Fruit fly (Drosophila melanogaster) whole organism, prepupa: Measurements from ENCODE around the gene Adk2.

ENCODE experiments used
- Blimp-1 ChIP-seq: fragments of 200-800 bp; sonication (Bioruptor generic); optimal IDR thresholded peaks from 3 replicates; lab custom pipeline; 2017; ENCODE audit warnings: missing biosample characterization, missing genetic modification characterization, mild to moderate bottlenecking, moderate library complexity, missing genetic modification reagents
- CG10631 ChIP-seq: fragments of 200-800 bp; sonication (Bioruptor generic); optimal IDR thresholded peaks from 2 replicates; lab custom pipeline; 2016; ENCODE audit warnings: missing biosample characterization, missing genetic modification characterization
- CG11294 ChIP-seq: fragments of 200-800 bp; sonication (Bioruptor generic); IDR thresholded peaks from 2 replicates; pipeline ENCODE4 v1.3.6; 2022; ENCODE audit warnings: missing biosample characterization, missing genetic modification characterization
- CG11762 ChIP-seq: fragments of 200-800 bp; sonication (Bioruptor generic); optimal IDR thresholded peaks from 3 replicates; lab custom pipeline; 2016; ENCODE audit warnings: missing biosample characterization, missing genetic modification characterization; ENCODE audit not compliant: insufficient read depth
- CG11902 ChIP-seq: fragments of 200-800 bp; sonication (Bioruptor generic); optimal IDR thresholded peaks from 3 replicates; lab custom pipeline; 2016; ENCODE audit warnings: missing biosample characterization, missing genetic modification characterization
- CG16779 ChIP-seq: fragments of 200-800 bp; sonication (Bioruptor generic); optimal IDR thresholded peaks from 3 replicates; lab custom pipeline; 2017; ENCODE audit warnings: missing biosample characterization, mild to moderate bottlenecking, missing genetic modification characterization
- CG3032 ChIP-seq: fragments of 200-800 bp; optimal IDR thresholded peaks from 2 replicates; lab custom pipeline; 2019; ENCODE audit warnings: missing biosample characterization, mild to moderate bottlenecking, missing genetic modification characterization, moderate library complexity
- CG34406 ChIP-seq: fragments of 200-800 bp; sonication (Bioruptor generic); optimal IDR thresholded peaks from 3 replicates; lab custom pipeline; 2016; ENCODE audit warnings: missing biosample characterization, missing genetic modification characterization
- CG3919 ChIP-seq: fragments of 200-800 bp; sonication (Bioruptor generic); optimal IDR thresholded peaks from 3 replicates; lab custom pipeline; 2016; ENCODE audit warnings: missing biosample characterization, missing genetic modification characterization
- CG4318 ChIP-seq: fragments of 200-800 bp; sonication (Bioruptor generic); optimal IDR thresholded peaks from 3 replicates; lab custom pipeline; 2017; ENCODE audit warnings: missing biosample characterization, mild to moderate bottlenecking, missing genetic modification characterization
- CG6276 ChIP-seq: fragments of 200-800 bp; sonication (Bioruptor generic); optimal IDR thresholded peaks from 2 replicates; lab custom pipeline; 2017; ENCODE audit warnings: missing biosample characterization, mild to moderate bottlenecking, missing genetic modification characterization
- CG6808 ChIP-seq: fragments of 200-800 bp; sonication (Bioruptor generic); optimal IDR thresholded peaks from 3 replicates; lab custom pipeline; 2017; ENCODE audit warnings: missing biosample characterization, missing genetic modification characterization, mild to moderate bottlenecking, moderate library complexity, missing genetic modification reagents
- CG6854 ChIP-seq: fragments of 200-800 bp; sonication (Bioruptor generic); optimal IDR thresholded peaks from 2 replicates; lab custom pipeline; 2017; ENCODE audit warnings: missing biosample characterization, mild to moderate bottlenecking, missing genetic modification characterization
- CG7368 ChIP-seq: fragments of 200-800 bp; sonication (Bioruptor generic); optimal IDR thresholded peaks from 3 replicates; lab custom pipeline; 2016; ENCODE audit warnings: missing biosample characterization, missing genetic modification characterization
- CG8319 ChIP-seq: fragments of 200-800 bp; sonication (Bioruptor generic); optimal IDR thresholded peaks from 3 replicates; lab custom pipeline; 2016; ENCODE audit warnings: missing biosample characterization, missing genetic modification characterization
- CG9139 ChIP-seq: fragments of 200-800 bp; sonication (Bioruptor generic); optimal IDR thresholded peaks from 3 replicates; lab custom pipeline; 2017; ENCODE audit warnings: missing biosample characterization, mild to moderate bottlenecking, missing genetic modification characterization
- Eip75B ChIP-seq: fragments of 200-800 bp; sonication (Bioruptor generic); optimal IDR thresholded peaks from 3 replicates; lab custom pipeline; 2016; ENCODE audit warnings: missing biosample characterization, missing genetic modification characterization
- Eip78C ChIP-seq: fragments of 200-800 bp; sonication (Bioruptor generic); peaks from one replicate; lab custom pipeline; 2016; ENCODE audit warnings: missing biosample characterization, missing genetic modification characterization
- Eip93F ChIP-seq: fragments of 200-800 bp; sonication (Bioruptor generic); optimal IDR thresholded peaks from 2 replicates; lab custom pipeline; 2016; ENCODE audit warnings: missing biosample characterization, mild to moderate bottlenecking, missing genetic modification characterization
- Ets21C ChIP-seq: fragments of 200-800 bp; sonication (Bioruptor generic); optimal IDR thresholded peaks from 3 replicates; lab custom pipeline; 2016; ENCODE audit warnings: missing biosample characterization, missing genetic modification characterization
- Gug ChIP-seq: fragments of 200-800 bp; sonication (Bioruptor generic); IDR thresholded peaks from 2 replicates; pipeline ENCODE4 v1.3.6; 2022; ENCODE audit warnings: missing biosample characterization, missing genetic modification characterization
- Hr38 ChIP-seq: sonication (Bioruptor generic); optimal IDR thresholded peaks from 2 replicates; lab custom pipeline; 2016; ENCODE audit warnings: missing biosample characterization, missing genetic modification characterization
- Hr39 ChIP-seq: fragments of 200-800 bp; sonication (Bioruptor generic); optimal IDR thresholded peaks from 2 replicates; lab custom pipeline; 2016; ENCODE audit warnings: missing biosample characterization, missing genetic modification characterization
- Lpt ChIP-seq: fragments of 200-800 bp; sonication (Bioruptor generic); optimal IDR thresholded peaks from 3 replicates; lab custom pipeline; 2016; ENCODE audit warnings: missing biosample characterization, missing genetic modification characterization
- Met ChIP-seq: fragments of 200-800 bp; sonication (Bioruptor generic); optimal IDR thresholded peaks from 3 replicates; lab custom pipeline; 2016; ENCODE audit warnings: missing biosample characterization, missing genetic modification characterization
- Sox102F ChIP-seq: fragments of 200-800 bp; sonication (Bioruptor generic); optimal IDR thresholded peaks from 2 replicates; lab custom pipeline; 2016; ENCODE audit warnings: missing biosample characterization, mild to moderate bottlenecking, missing genetic modification characterization
- Sox15 ChIP-seq: fragments of 200-800 bp; sonication (Bioruptor generic); optimal IDR thresholded peaks from 3 replicates; lab custom pipeline; 2016; ENCODE audit warnings: missing biosample characterization, missing genetic modification characterization
- acj6 ChIP-seq: fragments of 200-800 bp; sonication (Bioruptor generic); optimal IDR thresholded peaks from 3 replicates; lab custom pipeline; 2016; ENCODE audit warnings: missing biosample characterization, missing genetic modification characterization
- cyc ChIP-seq: fragments of 200-800 bp; sonication (Bioruptor generic); optimal IDR thresholded peaks from 3 replicates; lab custom pipeline; 2016; ENCODE audit warnings: missing biosample characterization, missing genetic modification characterization
- dsx ChIP-seq: fragments of 200-800 bp; optimal IDR thresholded peaks from 3 replicates; lab custom pipeline; 2019; ENCODE audit warnings: missing biosample characterization, mild to moderate bottlenecking, missing genetic modification characterization, moderate library complexity; ENCODE audit not compliant: poor library complexity, severe bottlenecking
- eg ChIP-seq: fragments of 200-800 bp; sonication (Bioruptor generic); IDR thresholded peaks from 3 replicates; pipeline ENCODE4 v1.3.6; 2022; ENCODE audit warnings: missing biosample characterization, missing genetic modification characterization
- esn ChIP-seq: fragments of 200-800 bp; sonication (Bioruptor generic); optimal IDR thresholded peaks from 2 replicates; lab custom pipeline; 2016; ENCODE audit warnings: missing biosample characterization, mild to moderate bottlenecking, missing genetic modification characterization, moderate library complexity
- fd59A ChIP-seq: fragments of 200-800 bp; sonication (Bioruptor generic); optimal IDR thresholded peaks from 2 replicates; lab custom pipeline; 2017; ENCODE audit warnings: missing biosample characterization, mild to moderate bottlenecking, missing genetic modification characterization, missing genetic modification reagents
- fd85E ChIP-seq: fragments of 200-800 bp; sonication (Bioruptor generic); optimal IDR thresholded peaks from 3 replicates; lab custom pipeline; 2016; ENCODE audit warnings: missing biosample characterization, missing genetic modification characterization
- lz ChIP-seq: fragments of 200-800 bp; sonication (Bioruptor generic); optimal IDR thresholded peaks from 3 replicates; lab custom pipeline; 2016; ENCODE audit warnings: missing biosample characterization, missing genetic modification characterization
- net ChIP-seq: fragments of 200-800 bp; sonication (Bioruptor generic); optimal IDR thresholded peaks from 3 replicates; lab custom pipeline; 2016; ENCODE audit warnings: missing biosample characterization, missing genetic modification characterization
- pdm3 ChIP-seq: fragments of 200-800 bp; sonication (Bioruptor generic); optimal IDR thresholded peaks from 3 replicates; lab custom pipeline; 2016; ENCODE audit warnings: missing biosample characterization, missing genetic modification characterization
- salr ChIP-seq, 2 experiments: fragments of 200-800 bp; sonication (Bioruptor generic); optimal IDR thresholded peaks; 3 replicates each; lab custom pipeline; 2016 to 2018; ENCODE audit warnings: missing biosample characterization in 2 of 2, missing genetic modification characterization in 2 of 2, mild to moderate bottlenecking in 1 of 2
- svp ChIP-seq: fragments of 200-800 bp; sonication (Bioruptor generic); peaks from one replicate; lab custom pipeline; 2016; ENCODE audit warnings: missing biosample characterization, missing genetic modification characterization
- topi ChIP-seq: fragments of 200-800 bp; sonication (Bioruptor generic); optimal IDR thresholded peaks from 3 replicates; lab custom pipeline; 2016; ENCODE audit warnings: missing biosample characterization, missing genetic modification characterization

Gene Adk2

DNA sequence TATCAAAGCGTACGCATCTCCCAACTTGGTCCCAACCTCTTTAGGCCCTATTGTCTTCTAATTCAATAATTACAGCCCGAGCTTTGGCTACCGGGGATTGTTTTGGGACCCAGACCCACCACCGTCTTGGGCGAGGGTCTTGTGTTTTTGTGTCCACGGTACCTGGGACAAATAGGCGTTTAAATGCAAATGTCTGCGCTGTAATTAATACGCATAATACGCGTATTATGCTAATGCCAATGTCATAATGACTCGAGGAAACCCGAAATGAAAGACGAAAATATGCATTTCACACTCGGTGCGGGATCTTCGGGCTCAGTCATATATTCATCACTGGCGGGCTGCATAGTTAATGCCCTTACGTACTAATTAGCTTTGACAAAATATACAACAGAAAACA, 41.9 kb upstream of the Adk2 start:
- TF ChIP-seq Eip93F, result no peak
- TF ChIP-seq CG6854, result no peak
- no peak for TF ChIP-seq CG10631
- no peak for TF ChIP-seq fd85E
- no peak for TF ChIP-seq CG9139 (GFP tag; lab: Kevin White, UChicago)
- TF ChIP-seq CG34406 (GFP tag; lab: Kevin White, UChicago), result no peak
- no peak for TF ChIP-seq CG8319 (GFP tag; lab: Kevin White, UChicago)
- TF ChIP-seq CG11762 (GFP tag; lab: Kevin White, UChicago), result no peak
- TF ChIP-seq eg, result no peak
- TF ChIP-seq Sox15 (GFP tag; lab: Kevin White, UChicago), result no peak
- TF ChIP-seq, all 60 proteins: peak for 0

dm6 chr3L:13062746-13063145, 40.3 kb upstream of the Adk2 start, which contains the start of gene CG34429:
Gene CG34429 (plus strand): TSS chr3L:13063046.
- TF ChIP-seq CG4318 (GFP tag; lab: Kevin White, UChicago), result no peak
- no peak for TF ChIP-seq Lpt (GFP tag; lab: Kevin White, UChicago)
- TF ChIP-seq Sox102F, result no peak
- TF ChIP-seq CG6808 (GFP tag; lab: Kevin White, UChicago), result no peak
- no peak for TF ChIP-seq fd59A
- TF ChIP-seq CG3919 (GFP tag; lab: Kevin White, UChicago), result no peak
- no peak for TF ChIP-seq Ets21C
- no peak for TF ChIP-seq CG11762 (GFP tag; lab: Kevin White, UChicago)
- TF ChIP-seq lz (GFP tag; lab: Kevin White, UChicago), result no peak
- no peak for TF ChIP-seq esn
- no peak for TF ChIP-seq Hr39 (GFP tag; lab: Kevin White, UChicago)
- TF ChIP-seq CG6854, result no peak
- TF ChIP-seq Hr38 (GFP tag; lab: Kevin White, UChicago), result no peak
- TF ChIP-seq svp, result no peak
- no peak for TF ChIP-seq CG10631

DNA sequence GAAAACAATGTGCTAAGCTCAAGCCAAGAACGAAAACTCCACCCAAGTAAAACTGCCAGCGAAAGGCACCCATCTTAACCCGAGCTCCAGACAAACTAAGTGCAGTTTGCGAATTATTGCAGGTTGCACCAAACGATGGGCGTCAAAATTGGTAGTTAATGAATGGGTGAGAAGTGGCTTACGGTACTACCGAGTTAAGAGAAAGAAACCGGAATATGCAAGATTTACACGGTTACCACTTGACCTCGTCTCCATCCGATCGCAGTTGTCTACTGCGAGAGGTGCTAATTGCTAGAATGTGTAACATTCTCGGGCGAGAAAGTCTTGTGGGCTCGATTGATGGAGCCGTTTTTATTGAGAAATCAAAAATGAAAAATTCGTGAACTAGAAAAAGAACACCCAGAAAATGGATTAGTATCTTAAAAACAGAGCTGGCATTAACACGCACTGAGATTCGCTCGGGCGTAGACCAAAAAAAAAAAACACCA, 38.9 kb upstream of the Adk2 start, which contains the start of the genes CG14115 and CG34428:
CG14115 (minus strand) TSS at position 101 of the 488 bp plus-strand sequence.
CG34428 (plus strand) TSS at position 438 of the 488 bp plus-strand sequence.
- no peak for TF ChIP-seq CG6276 (GFP tag; lab: Kevin White, UChicago)
- TF ChIP-seq eg, result no peak
- TF ChIP-seq CG9139 (GFP tag; lab: Kevin White, UChicago), result no peak
- no peak for TF ChIP-seq Met (GFP tag; lab: Kevin White, UChicago)
- no peak for TF ChIP-seq CG34406 (GFP tag; lab: Kevin White, UChicago)

dm6 chr3L:13058429-13058828, 35.9 kb upstream of the Adk2 start:
- TF ChIP-seq cyc (GFP tag; lab: Kevin White, UChicago), result no peak
- no peak for TF ChIP-seq esn
- TF ChIP-seq CG3032 (tag; lab: Kevin White, UChicago), result no peak

DNA sequence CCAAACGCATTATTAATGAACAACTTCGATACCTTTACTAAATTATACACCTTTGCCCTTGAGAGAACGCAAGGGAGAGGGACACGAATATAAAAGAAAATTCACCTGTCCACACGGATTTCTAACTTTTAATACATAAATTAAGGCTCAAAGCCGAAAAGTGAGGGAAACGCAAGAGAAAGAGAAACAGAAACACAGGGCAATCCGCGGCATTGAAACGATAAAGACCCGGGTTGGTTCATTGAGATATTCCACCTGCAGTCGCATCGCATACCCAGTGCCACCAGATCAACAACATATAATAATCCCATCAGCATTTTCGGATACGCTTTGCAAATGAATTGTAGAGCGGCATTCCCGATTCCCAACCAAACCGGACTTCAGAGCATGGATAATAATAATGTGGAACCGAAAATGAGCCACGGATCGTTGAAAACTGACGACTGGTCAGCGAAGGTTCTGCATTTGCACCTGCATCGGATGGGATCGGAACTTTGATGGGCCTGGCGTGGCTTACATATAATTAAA, 28.3 kb upstream of the Adk2 start:
- no peak for TF ChIP-seq Eip75B (GFP tag; lab: Kevin White, UChicago)
- peak; percentile 31 for TF ChIP-seq Eip78C (GFP tag; lab: Kevin White, UChicago)

DNA sequence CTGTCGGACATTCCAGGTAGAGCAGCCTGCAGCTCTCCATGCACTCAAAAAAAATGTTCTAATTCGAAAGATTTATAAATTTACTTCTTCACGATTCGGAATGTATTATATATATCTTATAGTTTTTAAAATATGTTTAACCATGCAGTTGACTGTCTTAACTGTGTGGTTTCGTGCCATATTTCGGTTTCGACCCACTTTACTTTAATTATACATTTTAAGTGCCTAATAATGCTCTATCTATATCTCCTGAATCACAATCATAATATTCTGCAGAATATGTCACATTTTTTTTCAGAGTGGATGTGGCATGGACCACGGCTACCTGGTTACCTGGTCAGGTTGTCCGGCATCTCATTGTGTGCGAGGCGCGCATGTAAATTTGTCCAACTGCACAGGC, 27.2 kb upstream of the Adk2 start:
- TF ChIP-seq lz (GFP tag; lab: Kevin White, UChicago) (peak; percentile 22), CG8319 (GFP tag; lab: Kevin White, UChicago) (no peak), Gug (GFP tag; lab: Robert Waterston, UW) (no peak), CG16779 (tag; lab: Kevin White, UChicago) (no peak), CG11294 (no peak), CG7368 (GFP tag; lab: Kevin White, UChicago) (no peak), Sox15 (GFP tag; lab: Kevin White, UChicago) (no peak), Blimp-1 (GFP tag; lab: Kevin White, UChicago) (no peak), cyc (GFP tag; lab: Kevin White, UChicago) (no peak), net (GFP tag; lab: Kevin White, UChicago) (peak; percentile 41), fd59A (no peak), Eip78C (GFP tag; lab: Kevin White, UChicago) (peak; percentile 86), topi (GFP tag; lab: Kevin White, UChicago) (peak; percentile 32), Met (GFP tag; lab: Kevin White, UChicago) (peak; percentile 27), CG6854 (no peak), svp (peak; percentile 80), pdm3 (GFP tag; lab: Kevin White, UChicago) (no peak), Hr39 (GFP tag; lab: Kevin White, UChicago) (no peak), Sox102F (peak; percentile 3), CG11902 (GFP tag; lab: Kevin White, UChicago) (no peak), Hr38 (GFP tag; lab: Kevin White, UChicago) (no peak), dsx (GFP tag; lab: Kevin White, UChicago) (peak; percentile 35), salr (GFP tag; optimal IDR thresholded peaks at IDR 0.05; lab: Kevin White, UChicago) (peak in 1 of 2 experiments; percentile 11), acj6 (peak; percentile 30), CG6276 (GFP tag; lab: Kevin White, UChicago) (no peak)
